Worm (Caenorhabditis elegans) whole organism, L4 larva: Measurements from ENCODE around the gene Y46C8AM.1.

Source experiments
- F49E8.2 ChIP-seq: sonication (generic microtip); optimal IDR thresholded peaks from 2 replicates; lab custom pipeline; 2016; ENCODE audit warnings: missing compliant biosample characterization, mild to moderate bottlenecking, missing genetic modification characterization, borderline replicate concordance
- R02D3.7 ChIP-seq: fragments of 150-350 bp; sonication (generic microtip); optimal IDR thresholded peaks from 3 replicates; lab custom pipeline; 2014; ENCODE audit warnings: missing biosample characterization, missing genetic modification characterization
- T20F7.1 ChIP-seq: fragments of 200-800 bp; sonication (Bioruptor generic); optimal IDR thresholded peaks from 2 replicates; lab custom pipeline; 2018; ENCODE audit warnings: mild to moderate bottlenecking, missing genetic modification characterization, missing compliant biosample characterization
- ceh-20 ChIP-seq: fragments of 200-800 bp; sonication (Bioruptor generic); IDR thresholded peaks from 2 replicates; pipeline ENCODE4 v1.3.6; 2022; ENCODE audit warnings: missing genetic modification reagents, missing genetic modification characterization, missing compliant biosample characterization
- ceh-44 ChIP-seq: fragments of 200-800 bp; sonication (Bioruptor generic); IDR thresholded peaks from 2 replicates; pipeline ENCODE4 v1.3.6; 2022; ENCODE audit warnings: missing genetic modification reagents, missing genetic modification characterization, missing compliant biosample characterization
- lin-13 ChIP-seq: fragments of 150-350 bp; optimal IDR thresholded peaks from 2 replicates; lab custom pipeline; 2014; ENCODE audit warnings: missing biosample characterization, missing genetic modification reagents, missing genetic modification characterization
- mdl-1 ChIP-seq, 2 experiments: fragments of 150-350 bp in 1 of 2; sonication (generic microtip) in 1 of 2; optimal IDR thresholded peaks; 2 replicates each; lab custom pipeline; 2014 to 2017; ENCODE audit warnings: missing biosample characterization in 2 of 2, missing genetic modification characterization in 2 of 2
- nhr-102 ChIP-seq: sonication (generic microtip); optimal IDR thresholded peaks from 2 replicates; lab custom pipeline; 2016; ENCODE audit warnings: mild to moderate bottlenecking, missing genetic modification characterization, moderate library complexity, missing compliant biosample characterization
- nhr-11 ChIP-seq: fragments of 150-350 bp; optimal IDR thresholded peaks from 2 replicates; lab custom pipeline; 2014; ENCODE audit warnings: missing biosample characterization, missing genetic modification characterization
- nhr-25 ChIP-seq: sonication (generic microtip); optimal IDR thresholded peaks from 2 replicates; lab custom pipeline; 2017; ENCODE audit warnings: missing genetic modification characterization, mild to moderate bottlenecking, missing compliant biosample characterization, antibody characterized with exemption, moderate library complexity, borderline replicate concordance; ENCODE audit not compliant: insufficient read depth
- nhr-28 ChIP-seq: fragments of 150-350 bp; optimal IDR thresholded peaks from 2 replicates; lab custom pipeline; 2014; ENCODE audit warnings: missing biosample characterization, missing genetic modification characterization
- nhr-77 ChIP-seq: fragments of 150-350 bp; optimal IDR thresholded peaks from 2 replicates; lab custom pipeline; 2014; ENCODE audit warnings: missing biosample characterization, missing genetic modification characterization
- snpc-4 ChIP-seq: fragments of 150-350 bp; optimal IDR thresholded peaks from 2 replicates; lab custom pipeline; 2014; ENCODE audit warnings: missing biosample characterization, missing genetic modification characterization
- unc-62 ChIP-seq, 3 experiments: fragments of 150-350 bp in 1 of 3; sonication (generic microtip); optimal IDR thresholded peaks in 2 of 3; peaks in 1 of 3; 1 replicate in 1 of 3; 2 replicates in 2 of 3; lab custom pipeline; 2014 to 2017; ENCODE audit warnings: missing biosample characterization in 3 of 3, missing genetic modification characterization in 3 of 3, missing genetic modification reagents in 3 of 3, missing genotype in 1 of 3

DNA sequence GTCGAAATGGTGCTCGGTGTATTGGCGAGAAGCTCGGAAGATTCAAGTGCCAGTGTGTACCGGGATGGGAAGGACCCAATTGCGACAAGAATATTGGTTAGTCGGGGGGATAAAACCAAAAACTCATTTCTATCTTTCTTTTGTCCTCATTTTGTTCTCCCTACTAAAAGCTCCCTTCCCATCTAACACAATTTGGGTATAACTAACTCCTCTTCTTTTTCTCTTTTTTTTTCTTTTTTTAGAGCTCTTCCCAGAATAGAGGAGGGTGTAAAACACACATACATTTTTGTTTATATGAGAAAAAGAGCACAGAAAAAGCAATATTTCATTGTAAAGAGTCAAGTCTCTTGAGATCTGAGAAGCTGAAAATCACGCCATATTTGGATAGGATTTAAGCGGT, 42.5 kb downstream of the Y46C8AM.1 start:
- TF ChIP-seq nhr-25 (tag; lab: Kevin White, UChicago) (no peak), F49E8.2 (tag; lab: Kevin White, UChicago) (no peak), R02D3.7 (tag; lab: Kevin White, UChicago) (no peak), nhr-28 (tag; lab: Kevin White, UChicago) (no peak), unc-62 (GFP tag; optimal IDR thresholded peaks at IDR 0.05 in 1 of 2; lab: Kevin White, UChicago) (no peak), unc-62 (tag; optimal IDR thresholded peaks at IDR 0.05; lab: Kevin White, UChicago) (no peak), ceh-20 (GFP tag; lab: Robert Waterston, UW) (no peak), ceh-44 (GFP tag; lab: Robert Waterston, UW) (no peak), T20F7.1 (GFP tag; lab: Kevin White, UChicago) (no peak), nhr-11 (tag; lab: Kevin White, UChicago) (no peak), nhr-77 (tag; lab: Kevin White, UChicago) (no peak), lin-13 (no peak), nhr-102 (tag; lab: Kevin White, UChicago) (no peak), mdl-1 (tag; optimal IDR thresholded peaks at IDR 0.05; lab: Kevin White, UChicago) (no peak), snpc-4 (tag; lab: Kevin White, UChicago) (no peak)
